Worm (Caenorhabditis elegans): ENCODE data around the gene Y51H4A.941.

ce11 chrIV:16657488-16657982, 36.9 kb downstream of the Y51H4A.941 start:
- TF ChIP-seq T22C8.4 (GFP tag; IDR thresholded peaks at IDR 0.05) (no peak), ztf-29 (GFP tag; IDR thresholded peaks at IDR 0.05) (no peak), flt-1 (GFP tag; IDR thresholded peaks at IDR 0.05) (no peak)

All from whole organism, midembryonic.